Worm (Caenorhabditis elegans) whole organism, L1 larva: ENCODE results near the gene rab-39.

ENCODE experiments used
- C16A3.4 ChIP-seq: fragments of 150-350 bp; optimal IDR thresholded peaks from 2 replicates; lab custom pipeline; 2014; ENCODE audit warnings: missing biosample characterization, missing genetic modification characterization
- F16B12.6 ChIP-seq: fragments of 150-350 bp; optimal IDR thresholded peaks from 2 replicates; lab custom pipeline; 2014; ENCODE audit warnings: missing biosample characterization, missing genetic modification characterization
- Y116A8C.19 ChIP-seq: sonication (generic microtip); optimal IDR thresholded peaks from 2 replicates; lab custom pipeline; 2016; ENCODE audit warnings: missing compliant biosample characterization, missing genetic modification characterization, borderline replicate concordance
- aha-1 ChIP-seq: fragments of 150-350 bp; optimal IDR thresholded peaks from 2 replicates; lab custom pipeline; 2014; ENCODE audit warnings: missing biosample characterization, missing genetic modification characterization
- ama-1 ChIP-seq: fragments of 150-350 bp; optimal IDR thresholded peaks from 2 replicates; lab custom pipeline; 2014
- blmp-1 ChIP-seq: fragments of 150-350 bp; optimal IDR thresholded peaks from 2 replicates; lab custom pipeline; 2014; ENCODE audit warnings: missing biosample characterization, missing genetic modification characterization
- ceh-8 ChIP-seq: fragments of 200-800 bp; sonication (Bioruptor generic); optimal IDR thresholded peaks from 2 replicates; lab custom pipeline; 2018; ENCODE audit warnings: mild to moderate bottlenecking, missing genetic modification characterization, moderate library complexity, missing compliant biosample characterization
- dpl-1 ChIP-seq, 3 experiments: fragments of 150-350 bp in 2 of 3; sonication (generic microtip) in 1 of 3; optimal IDR thresholded peaks; 2 replicates each; lab custom pipeline; 2014 to 2017; ENCODE audit warnings: missing biosample characterization in 3 of 3, missing genetic modification characterization in 3 of 3, missing genetic modification reagents in 3 of 3
- dsc-1 ChIP-seq: sonication (generic microtip); optimal IDR thresholded peaks from 2 replicates; lab custom pipeline; 2016; ENCODE audit warnings: mild to moderate bottlenecking, missing genetic modification characterization, missing compliant biosample characterization
- efl-1 ChIP-seq, 4 experiments: fragments of 150-350 bp; optimal IDR thresholded peaks in 3 of 4; peaks in 1 of 4; 1 replicate in 1 of 4; 2 replicates in 3 of 4; lab custom pipeline; 2014; ENCODE audit warnings: missing biosample characterization in 2 of 4, missing genetic modification characterization in 2 of 4, missing genetic modification reagents in 2 of 4
- efl-3 ChIP-seq: fragments of 200-800 bp; sonication (Bioruptor generic); optimal IDR thresholded peaks from 2 replicates; lab custom pipeline; 2018; ENCODE audit warnings: mild to moderate bottlenecking, missing genetic modification characterization, missing compliant biosample characterization
- egl-13 ChIP-seq: sonication (generic microtip); optimal IDR thresholded peaks from 2 replicates; lab custom pipeline; 2016; ENCODE audit warnings: missing genotype, missing genetic modification reagents, missing genetic modification characterization, missing compliant biosample characterization
- egl-27 ChIP-seq, 2 experiments: fragments of 150-350 bp in 1 of 2; sonication (generic microtip); optimal IDR thresholded peaks; 3 replicates each; lab custom pipeline; 2017 to 2018; ENCODE audit warnings: missing biosample characterization in 2 of 2, missing genetic modification characterization in 2 of 2, missing genetic modification reagents in 2 of 2
- elt-2 ChIP-seq: sonication (generic microtip); optimal IDR thresholded peaks from 2 replicates; lab custom pipeline; 2016; ENCODE audit warnings: missing genetic modification characterization, mild to moderate bottlenecking, inconsistent platforms, missing compliant biosample characterization, missing genetic modification reagents
- fkh-10 ChIP-seq: sonication (generic microtip); optimal IDR thresholded peaks from 2 replicates; lab custom pipeline; 2017; ENCODE audit warnings: missing biosample characterization, missing genetic modification reagents, missing genetic modification characterization
- grh-1 ChIP-seq: fragments of 200-800 bp; sonication (Bioruptor generic); IDR thresholded peaks from 2 replicates; pipeline ENCODE4 v1.3.6; 2022; ENCODE audit warnings: missing genetic modification reagents, missing genetic modification characterization, missing compliant biosample characterization
- hpl-2 ChIP-seq: fragments of 150-350 bp; optimal IDR thresholded peaks from 2 replicates; lab custom pipeline; 2014; ENCODE audit warnings: missing biosample characterization, missing genetic modification reagents, missing genetic modification characterization
- isw-1 ChIP-seq: fragments of 200-800 bp; sonication (Bioruptor generic); IDR thresholded peaks from 2 replicates; pipeline ENCODE4 v1.3.6; 2022; ENCODE audit warnings: missing genetic modification characterization, missing compliant biosample characterization
- lin-14 ChIP-seq: fragments of 200-800 bp; sonication (Bioruptor generic); optimal IDR thresholded peaks from 2 replicates; lab custom pipeline; 2018; ENCODE audit warnings: mild to moderate bottlenecking, missing genetic modification characterization, moderate library complexity, missing compliant biosample characterization
- lin-35 ChIP-seq, 2 experiments: fragments of 150-350 bp; optimal IDR thresholded peaks; 2 replicates each; lab custom pipeline; 2014; ENCODE audit warnings: missing biosample characterization in 2 of 2, missing genetic modification characterization in 2 of 2, missing genetic modification reagents in 2 of 2
- lir-3 ChIP-seq: sonication (generic microtip); optimal IDR thresholded peaks from 2 replicates; lab custom pipeline; 2016; ENCODE audit warnings: mild to moderate bottlenecking, missing genetic modification characterization, moderate library complexity, missing compliant biosample characterization; ENCODE audit not compliant: poor library complexity
- lsy-2 ChIP-seq, 2 experiments: fragments of 150-350 bp; optimal IDR thresholded peaks; 2 replicates each; lab custom pipeline; 2014; ENCODE audit warnings: missing biosample characterization in 2 of 2, missing genetic modification characterization in 2 of 2
- mab-9 ChIP-seq: fragments of 200-800 bp; sonication (Bioruptor generic); IDR thresholded peaks from 2 replicates; pipeline ENCODE4 v1.3.6; 2022; ENCODE audit warnings: missing genetic modification reagents, missing genetic modification characterization, missing compliant biosample characterization
- mdl-1 ChIP-seq, 2 experiments: fragments of 150-350 bp; optimal IDR thresholded peaks; 2 replicates each; lab custom pipeline; 2014 to 2017; ENCODE audit warnings: missing biosample characterization in 2 of 2, missing genetic modification characterization in 2 of 2, inconsistent platforms in 1 of 2
- nhr-19 ChIP-seq: fragments of 200-800 bp; sonication (Bioruptor generic); conservative IDR thresholded peaks from 2 replicates; pipeline ENCODE4 v1.3.6; 2022; ENCODE audit warnings: missing genetic modification characterization, missing compliant biosample characterization
- nhr-20 ChIP-seq: sonication (generic microtip); optimal IDR thresholded peaks from 2 replicates; lab custom pipeline; 2016; ENCODE audit warnings: mild to moderate bottlenecking, missing genetic modification characterization, missing compliant biosample characterization
- nhr-237 ChIP-seq: fragments of 150-350 bp; optimal IDR thresholded peaks from 2 replicates; lab custom pipeline; 2014; ENCODE audit warnings: missing biosample characterization, missing genetic modification characterization
- nhr-28 ChIP-seq: fragments of 150-350 bp; optimal IDR thresholded peaks from 2 replicates; lab custom pipeline; 2014; ENCODE audit warnings: missing biosample characterization, missing genetic modification characterization
- nhr-47 ChIP-seq: sonication (generic microtip); optimal IDR thresholded peaks from 2 replicates; lab custom pipeline; 2016; ENCODE audit warnings: mild to moderate bottlenecking, missing genetic modification characterization, moderate library complexity, missing compliant biosample characterization
- nhr-71 ChIP-seq: sonication (generic microtip); optimal IDR thresholded peaks from 2 replicates; lab custom pipeline; 2016; ENCODE audit warnings: mild to moderate bottlenecking, missing genetic modification characterization, moderate library complexity, missing compliant biosample characterization
- nhr-85 ChIP-seq: sonication (generic microtip); peaks from one replicate; lab custom pipeline; 2016; ENCODE audit warnings: missing genetic modification characterization, inconsistent platforms, missing compliant biosample characterization
- nhr-90 ChIP-seq: sonication (generic microtip); optimal IDR thresholded peaks from 2 replicates; lab custom pipeline; 2016; ENCODE audit warnings: mild to moderate bottlenecking, missing genetic modification characterization, missing compliant biosample characterization; ENCODE audit not compliant: poor library complexity
- pqm-1 ChIP-seq: sonication (generic microtip); optimal IDR thresholded peaks from 3 replicates; lab custom pipeline; 2017; ENCODE audit warnings: missing biosample characterization, missing genetic modification characterization
- skn-1 ChIP-seq: fragments of 150-350 bp; optimal IDR thresholded peaks from 2 replicates; lab custom pipeline; 2014; ENCODE audit warnings: missing biosample characterization, missing genetic modification characterization
- snu-23 ChIP-seq: sonication (generic microtip); optimal IDR thresholded peaks from 2 replicates; lab custom pipeline; 2016; ENCODE audit warnings: missing genetic modification characterization, missing compliant biosample characterization
- sup-37 ChIP-seq: fragments of 200-800 bp; sonication (Bioruptor generic); optimal IDR thresholded peaks from 2 replicates; lab custom pipeline; 2018; ENCODE audit warnings: mild to moderate bottlenecking, missing genetic modification characterization, missing compliant biosample characterization
- swsn-7 ChIP-seq: sonication (generic microtip); optimal IDR thresholded peaks from 2 replicates; lab custom pipeline; 2016; ENCODE audit warnings: missing genetic modification characterization, missing compliant biosample characterization
- tbx-2 ChIP-seq: sonication (generic microtip); optimal IDR thresholded peaks from 2 replicates; lab custom pipeline; 2016; ENCODE audit warnings: missing genetic modification characterization, missing compliant biosample characterization
- tlp-1 ChIP-seq: fragments of 150-350 bp; optimal IDR thresholded peaks from 2 replicates; lab custom pipeline; 2014; ENCODE audit warnings: missing biosample characterization, missing genetic modification characterization
- unc-30 ChIP-seq: sonication (generic microtip); optimal IDR thresholded peaks from 2 replicates; lab custom pipeline; 2017; ENCODE audit warnings: missing biosample characterization, missing genetic modification characterization
- unc-62 ChIP-seq: fragments of 150-350 bp; optimal IDR thresholded peaks from 2 replicates; lab custom pipeline; 2014; ENCODE audit warnings: missing biosample characterization, missing genetic modification reagents, missing genetic modification characterization
- xbp-1 ChIP-seq: sonication (generic microtip); optimal IDR thresholded peaks from 2 replicates; lab custom pipeline; 2016; ENCODE audit warnings: missing genetic modification characterization, missing compliant biosample characterization

Gene rab-39

ce11 chrII:9295678-9296077, 27.0 kb downstream of the rab-39 start, which contains the start of gene C01G6.9:
Gene C01G6.9, minus strand, starts transcription at chrII:9295818.
- TF ChIP-seq efl-1 (optimal IDR thresholded peaks at IDR 0.05; lab: Kevin White, UChicago) (no peak), efl-1 (GFP tag; optimal IDR thresholded peaks at IDR 0.05 in 1 of 2; lab: Kevin White, UChicago) (peak in 1 of 2 experiments; percentile 84), tlp-1 (tag; lab: Kevin White, UChicago) (no peak), blmp-1 (tag; lab: Kevin White, UChicago) (peak; percentile 66)

- TF ChIP-seq nhr-90 (tag; lab: Kevin White, UChicago) = peak; percentile 21
- TF ChIP-seq hpl-2 = no peak
- no peak for TF ChIP-seq Y116A8C.19 (tag; lab: Kevin White, UChicago)
- peak; percentile 41 for TF ChIP-seq lin-14 (GFP tag; lab: Kevin White, UChicago)
- TF ChIP-seq dsc-1 = no peak
- TF ChIP-seq snu-23 = no peak
- peak; percentile 8 for TF ChIP-seq blmp-1 (tag; lab: Kevin White, UChicago)
- no peak for TF ChIP-seq sup-37 (GFP tag; lab: Kevin White, UChicago)
- TF ChIP-seq lin-35 (GFP tag; optimal IDR thresholded peaks at IDR 0.05; lab: Kevin White, UChicago) = peak in 1 of 2 experiments; percentile 37
- TF ChIP-seq xbp-1 (tag; lab: Kevin White, UChicago) = no peak
- TF ChIP-seq elt-2 (tag; lab: Kevin White, UChicago) = peak; percentile 94
- no peak for TF ChIP-seq efl-3 (GFP tag; lab: Kevin White, UChicago)
- TF ChIP-seq lsy-2 (tag; optimal IDR thresholded peaks at IDR 0.05; lab: Kevin White, UChicago) = no peak
- TF ChIP-seq nhr-20 (tag; lab: Kevin White, UChicago) = peak; percentile 42
- TF ChIP-seq skn-1 (tag; lab: Kevin White, UChicago) = no peak
- TF ChIP-seq pqm-1 (tag; lab: Kevin White, UChicago) = peak; percentile 64
- no peak for TF ChIP-seq tlp-1 (tag; lab: Kevin White, UChicago)
- TF ChIP-seq nhr-71 (tag; lab: Kevin White, UChicago) = peak; percentile 10
- no peak for TF ChIP-seq nhr-19 (GFP tag; lab: Robert Waterston, UW)
Observed at ce11 chrII:9291632-9292031, 31.1 kb downstream of the rab-39 start, which contains the start of gene acs-7. Gene acs-7, plus strand, starts transcription at chrII:9292017.

ce11 chrII:9289127-9289526, 33.6 kb downstream of the rab-39 start:
- no peak for TF ChIP-seq unc-62
- TF ChIP-seq mdl-1 (tag; optimal IDR thresholded peaks at IDR 0.05; lab: Kevin White, UChicago) = no peak
- no peak for TF ChIP-seq ama-1
- no peak for TF ChIP-seq lin-35 (GFP tag; optimal IDR thresholded peaks at IDR 0.05; lab: Kevin White, UChicago)
- no peak for TF ChIP-seq aha-1
- TF ChIP-seq lir-3 (tag; lab: Kevin White, UChicago) = no peak
- TF ChIP-seq nhr-85 = peak; percentile 21

ce11 chrII:9285171-9286025, 37.3 kb downstream of the rab-39 start, which contains the start of gene mtrr-1:
Gene mtrr-1, plus strand, starts transcription at chrII:9285975.
- peak; percentile 38 to 41 for TF ChIP-seq efl-1 (optimal IDR thresholded peaks at IDR 0.05; lab: Kevin White, UChicago)
- peak in 1 of 2 experiments; percentile 37 for TF ChIP-seq efl-1 (GFP tag; optimal IDR thresholded peaks at IDR 0.05 in 1 of 2; lab: Kevin White, UChicago)
- peak; percentile 28 for TF ChIP-seq dsc-1
- peak; percentile 5 for TF ChIP-seq egl-13
- peak; percentile 43 to 76 for TF ChIP-seq lsy-2 (tag; optimal IDR thresholded peaks at IDR 0.05; lab: Kevin White, UChicago)
- TF ChIP-seq nhr-28 = no peak
- TF ChIP-seq nhr-19 (GFP tag; lab: Robert Waterston, UW) = peak; percentile 49
- TF ChIP-seq nhr-237 (tag; lab: Kevin White, UChicago) = no peak
- no peak for TF ChIP-seq mab-9 (GFP tag; lab: Robert Waterston, UW)
- TF ChIP-seq nhr-85 = peak; percentile 67
- peak; percentile 7 for TF ChIP-seq snu-23
- peak; percentile 55 for TF ChIP-seq nhr-71 (tag; lab: Kevin White, UChicago)
- TF ChIP-seq nhr-20 (tag; lab: Kevin White, UChicago) = no peak
- TF ChIP-seq nhr-47 (tag; lab: Kevin White, UChicago) = no peak
- peak; percentile 27; the same call in 1 of the 2 replicates for TF ChIP-seq grh-1
- TF ChIP-seq fkh-10 = peak; percentile 15
- no peak for TF ChIP-seq tbx-2 (tag; lab: Kevin White, UChicago)
- TF ChIP-seq swsn-7 (tag; lab: Kevin White, UChicago) = peak; percentile 9
- TF ChIP-seq C16A3.4 (tag; lab: Kevin White, UChicago) = no peak
- no peak for TF ChIP-seq unc-30 (tag; lab: Kevin White, UChicago)
- TF ChIP-seq egl-27 (tag; optimal IDR thresholded peaks at IDR 0.05; lab: Kevin White, UChicago) = no peak
- peak; percentile 72 for TF ChIP-seq F16B12.6 (tag; lab: Kevin White, UChicago)
- peak in 2 of 3 experiments; percentile 11 to 46 for TF ChIP-seq dpl-1 (GFP tag; optimal IDR thresholded peaks at IDR 0.05; lab: Kevin White, UChicago)
- TF ChIP-seq isw-1 (GFP tag; lab: Robert Waterston, UW) = no peak
- TF ChIP-seq efl-3 (GFP tag; lab: Kevin White, UChicago) = no peak
- peak; percentile 59 for TF ChIP-seq ama-1
- TF ChIP-seq ceh-8 (GFP tag; lab: Kevin White, UChicago) = peak; percentile 9
